Fruit fly (Drosophila melanogaster): ENCODE measurements around the gene Dus4.

Gene Dus4

dm6 chr2L:19051534-19052100 lies 11.5 kb upstream of the Dus4 start, which contains the start of gene Rpn3 (continued):
- TF ChIP-seq usp (GFP tag; optimal IDR thresholded peaks at IDR 0.05), result no peak
- TF ChIP-seq CG13123 (GFP tag; optimal IDR thresholded peaks at IDR 0.05), result peak; percentile 68
- peak; percentile 69; the same call in 1 of the 2 replicates for TF ChIP-seq CG11085 (GFP tag; IDR thresholded peaks at IDR 0.05)
- peak; percentile 28; the same call in 1 of the 2 replicates for TF ChIP-seq CG2129 (GFP tag; IDR thresholded peaks at IDR 0.05; ENCODE audit: partially characterized antibody)
- TF ChIP-seq CG34422 (GFP tag; IDR thresholded peaks at IDR 0.05), result peak; percentile 83
- TF ChIP-seq hkb (optimal IDR thresholded peaks at IDR 0.05), result no peak
- peak; percentile 92 for TF ChIP-seq hkb (GFP tag; IDR thresholded peaks at IDR 0.05)
- TF ChIP-seq yki (optimal IDR thresholded peaks at IDR 0.05), result no peak
- peak; percentile 47 for TF ChIP-seq gcm2 (GFP tag; optimal IDR thresholded peaks at IDR 0.05)
- no peak for TF ChIP-seq Elba2 (GFP tag; optimal IDR thresholded peaks at IDR 0.05)
- peak; percentile 84 for TF ChIP-seq so (GFP tag; IDR thresholded peaks at IDR 0.05)
- peak; percentile 86 for TF ChIP-seq Rfx (GFP tag; IDR thresholded peaks at IDR 0.05)
- no peak for TF ChIP-seq CG17568 (GFP tag; optimal IDR thresholded peaks at IDR 0.05)
- no peak for TF ChIP-seq gfzf (GFP tag; optimal IDR thresholded peaks at IDR 0.05)
- TF ChIP-seq dimm (GFP tag; IDR thresholded peaks at IDR 0.05), result peak; percentile 49; the same call in 1 of the 2 replicates
- TF ChIP-seq CG17385 (GFP tag; optimal IDR thresholded peaks at IDR 0.05), result peak; percentile 97
- TF ChIP-seq CG18476 (GFP tag; optimal IDR thresholded peaks at IDR 0.05), result peak; percentile 75
- TF ChIP-seq Nf-YB (GFP tag; optimal IDR thresholded peaks at IDR 0.05), result peak; percentile 62
- TF ChIP-seq Awh (GFP tag; IDR thresholded peaks at IDR 0.05), result peak; percentile 85
- peak; percentile 71 for TF ChIP-seq CG11247 (GFP tag; IDR thresholded peaks at IDR 0.05)
- no peak for TF ChIP-seq tio (GFP tag; optimal IDR thresholded peaks at IDR 0.05)
- TF ChIP-seq klu (GFP tag; IDR thresholded peaks at IDR 0.05), result peak; percentile 68; the same call in 1 of the 2 replicates
- peak; percentile 65 for TF ChIP-seq CG4854 (GFP tag; optimal IDR thresholded peaks at IDR 0.05)
- peak; percentile 47 for TF ChIP-seq gro (GFP tag; optimal IDR thresholded peaks at IDR 0.05)
- TF ChIP-seq CG10267 (tag; optimal IDR thresholded peaks at IDR 0.05), result peak; percentile 92
- peak; percentile 74 for TF ChIP-seq Mad (GFP tag; optimal IDR thresholded peaks at IDR 0.05)
- TF ChIP-seq ash1 (GFP tag; optimal IDR thresholded peaks at IDR 0.05), result no peak
- TF ChIP-seq Hmx (GFP tag; optimal IDR thresholded peaks at IDR 0.05), result no peak
- peak; percentile 12 for TF ChIP-seq CG10431 (GFP tag; optimal IDR thresholded peaks at IDR 0.05)
- no peak for TF ChIP-seq CG7963 (GFP tag; IDR thresholded peaks at IDR 0.05; ENCODE audit: partially characterized antibody)
- TF ChIP-seq wdn (GFP tag; IDR thresholded peaks at IDR 0.05), result peak; percentile 77
- no peak for TF ChIP-seq z (GFP tag; IDR thresholded peaks at IDR 0.05)
- peak; percentile 15 for TF ChIP-seq CG7987 (GFP tag; optimal IDR thresholded peaks at IDR 0.05)
- peak; percentile 44 for TF ChIP-seq p53 (GFP tag; optimal IDR thresholded peaks at IDR 0.05)
- 0 out of 2 replicates have a peak, but pooled peaks have one; percentile 19 for TF ChIP-seq gt (GFP tag; IDR thresholded peaks at IDR 0.05)
- TF ChIP-seq CG30020 (tag; optimal IDR thresholded peaks at IDR 0.05), result peak; percentile 55
- TF ChIP-seq Doc2 (GFP tag; IDR thresholded peaks at IDR 0.05), result 0 out of 2 replicates have a peak, but pooled peaks have one; percentile 12
- peak; percentile 94 for TF ChIP-seq gem (tag; optimal IDR thresholded peaks at IDR 0.05)
- peak; percentile 73 for TF ChIP-seq Myb (GFP tag; optimal IDR thresholded peaks at IDR 0.05)
- peak; percentile 69 for TF ChIP-seq CG18011 (GFP tag; optimal IDR thresholded peaks at IDR 0.05)
- TF ChIP-seq CG16779 (GFP tag; IDR thresholded peaks at IDR 0.05), result no peak
- peak; percentile 84 for TF ChIP-seq ind (GFP tag; optimal IDR thresholded peaks at IDR 0.05)
- TF ChIP-seq Pdp1 (GFP tag; optimal IDR thresholded peaks at IDR 0.05), result peak; percentile 76 to 88
- TF ChIP-seq CG2202 (tag; optimal IDR thresholded peaks at IDR 0.05), result peak; percentile 62
- no peak for TF ChIP-seq odd (GFP tag; optimal IDR thresholded peaks at IDR 0.05)
- 0 out of 2 replicates have a peak, but pooled peaks have one; percentile 23 for TF ChIP-seq toy (GFP tag; IDR thresholded peaks at IDR 0.05)
- TF ChIP-seq CG7372 (GFP tag; IDR thresholded peaks at IDR 0.05), result peak; percentile 53; the same call in 1 of the 2 replicates
- peak; percentile 91 for TF ChIP-seq az2 (GFP tag; optimal IDR thresholded peaks at IDR 0.05)
- peak; percentile 86 for TF ChIP-seq CG1602 (GFP tag; optimal IDR thresholded peaks at IDR 0.05)
- peak; percentile 64 for TF ChIP-seq fd3F (GFP tag; optimal IDR thresholded peaks at IDR 0.05)
- TF ChIP-seq pb (GFP tag; optimal IDR thresholded peaks at IDR 0.05), result peak; percentile 22

Measured in whole organism, embryonic.